Worm (Caenorhabditis elegans) whole organism, L2 larva: ENCODE measurements around the gene popl-7.

Experiments used
- Y55F3AM.14 ChIP-seq: fragments of 200-800 bp; sonication (Bioruptor generic); optimal IDR thresholded peaks from 2 replicates; lab custom pipeline; 2018; ENCODE audit warnings: mild to moderate bottlenecking, missing genetic modification characterization, missing compliant biosample characterization
- ZK546.5 ChIP-seq: sonication (generic microtip); optimal IDR thresholded peaks from 2 replicates; lab custom pipeline; 2017; ENCODE audit warnings: missing biosample characterization, missing genetic modification characterization
- blmp-1 ChIP-seq: sonication (generic microtip); optimal IDR thresholded peaks from 2 replicates; lab custom pipeline; 2017; ENCODE audit warnings: missing genetic modification characterization, mild to moderate bottlenecking, missing compliant biosample characterization, antibody characterized with exemption, moderate library complexity; ENCODE audit not compliant: insufficient read depth
- fos-1 ChIP-seq: fragments of 150-350 bp; optimal IDR thresholded peaks from 2 replicates; lab custom pipeline; 2014; ENCODE audit warnings: missing biosample characterization, missing genetic modification characterization
- lin-13 ChIP-seq: fragments of 150-350 bp; optimal IDR thresholded peaks from 2 replicates; lab custom pipeline; 2014; ENCODE audit warnings: missing biosample characterization, missing genetic modification reagents, missing genetic modification characterization
- lsy-2 ChIP-seq, 2 experiments: fragments of 150-350 bp in 1 of 2; sonication (generic microtip) in 1 of 2; optimal IDR thresholded peaks; 2 replicates each; lab custom pipeline; 2014 to 2017; ENCODE audit warnings: missing biosample characterization in 2 of 2, missing genetic modification characterization in 2 of 2
- nhr-77 ChIP-seq: fragments of 150-350 bp; optimal IDR thresholded peaks from 2 replicates; lab custom pipeline; 2014; ENCODE audit warnings: missing biosample characterization, missing genetic modification characterization
- skn-1 ChIP-seq: sonication (generic microtip); optimal IDR thresholded peaks from 2 replicates; lab custom pipeline; 2017; ENCODE audit warnings: missing biosample characterization, missing genetic modification characterization
- snpc-4 ChIP-seq: fragments of 150-350 bp; optimal IDR thresholded peaks from 2 replicates; lab custom pipeline; 2014; ENCODE audit warnings: missing biosample characterization, missing genetic modification characterization
- ztf-4 ChIP-seq: fragments of 150-350 bp; optimal IDR thresholded peaks from 2 replicates; lab custom pipeline; 2014; ENCODE audit warnings: missing biosample characterization, missing genetic modification characterization

ce11 chrIV:13383763-13384436 is 13.4 kb downstream of the popl-7 start, which contains the start of gene rab-19:
- TF ChIP-seq skn-1 (tag; lab: Kevin White, UChicago) (no peak), snpc-4 (tag; lab: Kevin White, UChicago) (no peak), blmp-1 (tag; lab: Kevin White, UChicago) (no peak), lsy-2 (tag; optimal IDR thresholded peaks at IDR 0.05; lab: Kevin White, UChicago) (peak in 1 of 2 experiments; percentile 35), lin-13 (GFP tag; lab: Kevin White, UChicago) (no peak), ZK546.5 (tag; lab: Kevin White, UChicago) (no peak), ztf-4 (no peak), nhr-77 (no peak), fos-1 (tag; lab: Kevin White, UChicago) (no peak), Y55F3AM.14 (GFP tag; lab: Kevin White, UChicago) (no peak)
